Worm (Caenorhabditis elegans): ENCODE measurements around the gene F10D2.8.

- no peak for TF ChIP-seq lin-13 (tag; optimal IDR thresholded peaks at IDR 0.05)
- TF ChIP-seq snpc-4 (tag; optimal IDR thresholded peaks at IDR 0.05), result no peak
- no peak for TF ChIP-seq nhr-76 (tag; optimal IDR thresholded peaks at IDR 0.05)
- no peak for TF ChIP-seq nhr-28 (tag; optimal IDR thresholded peaks at IDR 0.05)
- TF ChIP-seq sptf-1 (tag; optimal IDR thresholded peaks at IDR 0.05), result no peak
- no peak for TF ChIP-seq drap-1 (GFP tag; optimal IDR thresholded peaks at IDR 0.05)
- no peak for TF ChIP-seq unc-39 (tag; optimal IDR thresholded peaks at IDR 0.05)
Measured at ce11 chrV:7163477-7164114, 13.1 kb upstream of the F10D2.8 start, which contains the start of gene ugt-41.

All from whole organism, mixed stage, embryonic.